Fruit fly (Drosophila melanogaster) whole organism, embryonic: Measurements from ENCODE around the gene CG32681.

Source experiments
- Bgb ChIP-seq: fragments of 200-800 bp; sonication (Bioruptor generic); IDR thresholded peaks from 2 replicates; pipeline ENCODE4 v1.3.6; 2022; ENCODE audit warnings: missing biosample characterization, missing genetic modification characterization; ENCODE audit not compliant: partially characterized antibody
- CG10543 ChIP-seq: fragments of 200-800 bp; sonication (Bioruptor generic); optimal IDR thresholded peaks from 3 replicates; lab custom pipeline; 2017; ENCODE audit warnings: missing biosample characterization, mild to moderate bottlenecking, missing genetic modification characterization, moderate library complexity
- CG11247 ChIP-seq: fragments of 200-800 bp; sonication (Bioruptor generic); IDR thresholded peaks from 2 replicates; pipeline ENCODE4 v1.3.6; 2022; ENCODE audit warnings: missing biosample characterization, missing genetic modification characterization
- CG11723 ChIP-seq: fragments of 200-800 bp; sonication (Bioruptor generic); optimal IDR thresholded peaks from 2 replicates; lab custom pipeline; 2017; ENCODE audit warnings: missing biosample characterization, mild to moderate bottlenecking, missing genetic modification characterization
- CG1233 ChIP-seq: fragments of 200-800 bp; sonication (Bioruptor generic); optimal IDR thresholded peaks from 4 replicates; lab custom pipeline; 2018; ENCODE audit warnings: missing biosample characterization, mild to moderate bottlenecking, missing genetic modification characterization
- CG12942 ChIP-seq: fragments of 200-800 bp; sonication (Bioruptor generic); optimal IDR thresholded peaks from 3 replicates; lab custom pipeline; 2016; ENCODE audit warnings: missing biosample characterization, missing genetic modification characterization
- CG13624 ChIP-seq: fragments of 200-800 bp; sonication (Bioruptor generic); optimal IDR thresholded peaks from 2 replicates; lab custom pipeline; 2016; ENCODE audit warnings: missing biosample characterization, missing genetic modification characterization
- CG13775 ChIP-seq: fragments of 200-800 bp; sonication (Bioruptor generic); optimal IDR thresholded peaks from 3 replicates; lab custom pipeline; 2017; ENCODE audit warnings: missing biosample characterization, mild to moderate bottlenecking, missing genetic modification characterization
- CG15479 ChIP-seq: fragments of 200-800 bp; sonication (Bioruptor generic); optimal IDR thresholded peaks from 3 replicates; lab custom pipeline; 2019; ENCODE audit warnings: missing biosample characterization, mild to moderate bottlenecking, missing genetic modification characterization, moderate library complexity
- CG1603 ChIP-seq: fragments of 200-800 bp; sonication (Bioruptor generic); optimal IDR thresholded peaks from 2 replicates; lab custom pipeline; 2019; ENCODE audit warnings: missing biosample characterization, mild to moderate bottlenecking, missing genetic modification characterization, moderate library complexity
- CG18262 ChIP-seq: fragments of 200-800 bp; optimal IDR thresholded peaks from 3 replicates; lab custom pipeline; 2019; ENCODE audit warnings: missing biosample characterization, mild to moderate bottlenecking, missing genetic modification characterization, moderate library complexity
- CG18764 ChIP-seq: fragments of 200-800 bp; sonication (Bioruptor generic); optimal IDR thresholded peaks from 3 replicates; lab custom pipeline; 2016; ENCODE audit warnings: missing biosample characterization, missing genetic modification characterization
- CG30403 ChIP-seq: fragments of 200-800 bp; sonication (Bioruptor generic); optimal IDR thresholded peaks from 3 replicates; lab custom pipeline; 2016; ENCODE audit warnings: missing biosample characterization, missing genetic modification characterization
- CG3281 ChIP-seq: fragments of 200-800 bp; sonication (Bioruptor generic); optimal IDR thresholded peaks from 3 replicates; lab custom pipeline; 2017; ENCODE audit warnings: missing biosample characterization, mild to moderate bottlenecking, missing genetic modification characterization
- CG4360 ChIP-seq: fragments of 200-800 bp; sonication (Bioruptor generic); IDR thresholded peaks from 2 replicates; pipeline ENCODE4 v1.3.6; 2022; ENCODE audit warnings: missing biosample characterization, missing genetic modification characterization
- CG4424 ChIP-seq: fragments of 200-800 bp; sonication (Bioruptor generic); optimal IDR thresholded peaks from 3 replicates; lab custom pipeline; 2016; ENCODE audit warnings: missing biosample characterization, missing genetic modification characterization
- CG8765 ChIP-seq: fragments of 200-800 bp; sonication (Bioruptor generic); IDR thresholded peaks from 2 replicates; pipeline ENCODE4 v1.3.6; 2022; ENCODE audit warnings: missing biosample characterization, missing genetic modification characterization
- CG9437 ChIP-seq: fragments of 200-800 bp; sonication (Bioruptor generic); optimal IDR thresholded peaks from 2 replicates; lab custom pipeline; 2018; ENCODE audit warnings: missing biosample characterization, mild to moderate bottlenecking, missing genetic modification characterization
- CG9727 ChIP-seq: fragments of 200-800 bp; sonication (Bioruptor generic); optimal IDR thresholded peaks from 3 replicates; lab custom pipeline; 2017; ENCODE audit warnings: missing biosample characterization, mild to moderate bottlenecking, missing genetic modification characterization
- CG9797 ChIP-seq: fragments of 200-800 bp; sonication (Bioruptor generic); optimal IDR thresholded peaks from 3 replicates; lab custom pipeline; 2018; ENCODE audit warnings: missing biosample characterization, mild to moderate bottlenecking, missing genetic modification characterization
- CG9817 ChIP-seq: fragments of 200-800 bp; sonication (Bioruptor generic); optimal IDR thresholded peaks from 2 replicates; lab custom pipeline; 2018; ENCODE audit warnings: missing biosample characterization, mild to moderate bottlenecking, missing genetic modification characterization, moderate library complexity
- CkIIα-i1 ChIP-seq: fragments of 200-800 bp; sonication (Bioruptor generic); IDR thresholded peaks from 2 replicates; pipeline ENCODE4 v1.3.6; 2022; ENCODE audit warnings: missing biosample characterization, missing genetic modification characterization
- CoRest ChIP-seq: fragments of 200-800 bp; sonication (Bioruptor generic); optimal IDR thresholded peaks from 3 replicates; lab custom pipeline; 2018; ENCODE audit warnings: missing biosample characterization, mild to moderate bottlenecking, missing genetic modification characterization, moderate library complexity
- E2f1 ChIP-seq: fragments of 200-800 bp; sonication (Bioruptor generic); IDR thresholded peaks from 2 replicates; pipeline ENCODE4 v1.3.6; 2022; ENCODE audit warnings: missing biosample characterization, missing genetic modification characterization
- HLHmδ ChIP-seq: fragments of 200-800 bp; sonication (Bioruptor generic); optimal IDR thresholded peaks from 2 replicates; lab custom pipeline; 2018; ENCODE audit warnings: missing biosample characterization, mild to moderate bottlenecking, missing genetic modification characterization, moderate library complexity
- Hand ChIP-seq: fragments of 200-800 bp; sonication (Bioruptor generic); optimal IDR thresholded peaks from 2 replicates; lab custom pipeline; 2017; ENCODE audit warnings: mild to moderate bottlenecking, missing biosample characterization, missing genetic modification reagents, missing genetic modification characterization
- Jarid2 ChIP-seq: fragments of 200-800 bp; sonication (Bioruptor generic); optimal IDR thresholded peaks from 3 replicates; lab custom pipeline; 2017; ENCODE audit warnings: mild to moderate bottlenecking, missing biosample characterization, missing genetic modification reagents, missing genetic modification characterization
- Max ChIP-seq: fragments of 200-800 bp; sonication (Bioruptor generic); optimal IDR thresholded peaks from 2 replicates; lab custom pipeline; 2016; ENCODE audit warnings: missing biosample characterization, mild to moderate bottlenecking, missing genetic modification characterization
- Meics ChIP-seq: fragments of 200-800 bp; sonication (Bioruptor generic); optimal IDR thresholded peaks from 2 replicates; lab custom pipeline; 2017; ENCODE audit warnings: missing biosample characterization, mild to moderate bottlenecking, missing genetic modification characterization
- NfI ChIP-seq: fragments of 200-800 bp; sonication (Bioruptor generic); optimal IDR thresholded peaks from 3 replicates; lab custom pipeline; 2018; ENCODE audit warnings: missing biosample characterization, mild to moderate bottlenecking, missing genetic modification characterization, moderate library complexity
- Oaz ChIP-seq: fragments of 200-800 bp; sonication (Bioruptor generic); IDR thresholded peaks from 2 replicates; pipeline ENCODE4 v1.3.6; 2022; ENCODE audit warnings: missing biosample characterization, missing genetic modification characterization
- Six4 ChIP-seq: fragments of 200-800 bp; sonication (Bioruptor generic); optimal IDR thresholded peaks from 2 replicates; lab custom pipeline; 2016; ENCODE audit warnings: missing biosample characterization, missing genetic modification characterization
- Tbp ChIP-seq: fragments of >200 bp; optimal IDR thresholded peaks from 2 replicates; lab custom pipeline; 2018; ENCODE audit warnings: missing biosample characterization, missing genetic modification characterization
- Usf ChIP-seq: fragments of 200-800 bp; sonication (Bioruptor generic); optimal IDR thresholded peaks from 2 replicates; lab custom pipeline; 2017; ENCODE audit warnings: missing genotype, missing biosample characterization, missing genetic modification characterization
- bigmax ChIP-seq: fragments of 200-800 bp; sonication (Bioruptor generic); optimal IDR thresholded peaks from 2 replicates; lab custom pipeline; 2018; ENCODE audit warnings: missing biosample characterization, mild to moderate bottlenecking, missing genetic modification characterization
- cg ChIP-seq: fragments of 200-800 bp; sonication (Bioruptor generic); optimal IDR thresholded peaks from 3 replicates; lab custom pipeline; 2019; ENCODE audit warnings: missing biosample characterization, mild to moderate bottlenecking, missing genetic modification characterization, moderate library complexity
- chn ChIP-seq: fragments of 200-800 bp; sonication (Bioruptor generic); optimal IDR thresholded peaks from 2 replicates; lab custom pipeline; 2016; ENCODE audit warnings: missing biosample characterization, missing genetic modification characterization
- dysf ChIP-seq: fragments of 200-800 bp; sonication (Bioruptor generic); IDR thresholded peaks from 3 replicates; pipeline ENCODE4 v1.3.6; 2022; ENCODE audit warnings: missing biosample characterization, missing genetic modification characterization
- eve ChIP-seq, 2 experiments: fragments of >200 bp; optimal IDR thresholded peaks; 2 replicates each; lab custom pipeline; 2017; ENCODE audit warnings: missing biosample characterization in 2 of 2, missing genetic modification characterization in 2 of 2
- exex ChIP-seq: fragments of 200-800 bp; sonication (Bioruptor generic); optimal IDR thresholded peaks from 4 replicates; lab custom pipeline; 2018; ENCODE audit warnings: missing biosample characterization, mild to moderate bottlenecking, missing genetic modification characterization, moderate library complexity
- eyg ChIP-seq: fragments of 200-800 bp; sonication (Bioruptor generic); optimal IDR thresholded peaks from 3 replicates; lab custom pipeline; 2016; ENCODE audit warnings: missing biosample characterization, missing genetic modification characterization
- fd64A ChIP-seq: fragments of 200-800 bp; sonication (Bioruptor generic); optimal IDR thresholded peaks from 3 replicates; lab custom pipeline; 2018; ENCODE audit warnings: missing biosample characterization, mild to moderate bottlenecking, missing genetic modification characterization
- ftz-f1 ChIP-seq: fragments of 200-800 bp; sonication (Bioruptor generic); optimal IDR thresholded peaks from 2 replicates; lab custom pipeline; 2016; ENCODE audit warnings: missing biosample characterization, missing genetic modification characterization
- luna ChIP-seq: fragments of 200-800 bp; sonication (Bioruptor generic); optimal IDR thresholded peaks from 2 replicates; lab custom pipeline; 2016; ENCODE audit warnings: missing biosample characterization, missing genetic modification characterization
- onecut ChIP-seq: fragments of 200-800 bp; sonication (Bioruptor generic); IDR thresholded peaks from 2 replicates; pipeline ENCODE4 v1.3.6; 2022; ENCODE audit warnings: missing biosample characterization, missing genetic modification characterization
- otp ChIP-seq: fragments of 200-800 bp; sonication (Bioruptor generic); IDR thresholded peaks from 3 replicates; pipeline ENCODE4, ENCODE4 v1.3.6; 2022; ENCODE audit warnings: missing biosample characterization, missing genetic modification characterization
- rib ChIP-seq: fragments of 200-800 bp; sonication (Bioruptor generic); IDR thresholded peaks from 2 replicates; pipeline ENCODE4 v1.3.6; 2022; ENCODE audit warnings: missing biosample characterization, missing genetic modification characterization
- salm ChIP-seq: fragments of 200-800 bp; sonication (Bioruptor generic); optimal IDR thresholded peaks from 2 replicates; lab custom pipeline; 2018; ENCODE audit warnings: missing biosample characterization, mild to moderate bottlenecking, missing genetic modification characterization
- slou ChIP-seq: fragments of 200-800 bp; sonication (Bioruptor generic); optimal IDR thresholded peaks from 3 replicates; lab custom pipeline; 2016; ENCODE audit warnings: missing biosample characterization, missing genetic modification characterization
- sug ChIP-seq: fragments of 200-800 bp; optimal IDR thresholded peaks from 2 replicates; lab custom pipeline; 2019; ENCODE audit warnings: missing biosample characterization, mild to moderate bottlenecking, missing genetic modification characterization, moderate library complexity
- vvl ChIP-seq: fragments of 200-800 bp; sonication (Bioruptor generic); IDR thresholded peaks from 2 replicates; pipeline ENCODE4 v1.3.6; 2022; ENCODE audit warnings: missing biosample characterization, missing genetic modification characterization
- yki ChIP-seq: fragments of >200 bp; optimal IDR thresholded peaks from 3 replicates; lab custom pipeline; 2018

CG32681 gene

dm6 chrX:10329659-10330289 lies 51.4 kb downstream of the CG32681 start, which contains the start of gene Gip (continued):
- no peak for TF ChIP-seq dysf
- peak; percentile 76 for TF ChIP-seq Jarid2 (GFP tag; lab: Kevin White, UChicago)
- TF ChIP-seq CG4424 (GFP tag; lab: Kevin White, UChicago): no peak
- TF ChIP-seq onecut (GFP tag; lab: Robert Waterston, UW): no peak
- TF ChIP-seq fd64A: no peak
- no peak for TF ChIP-seq yki (lab: Kevin White, UChicago)
- TF ChIP-seq eyg (GFP tag; lab: Kevin White, UChicago): no peak
- TF ChIP-seq CG18262 (tag; lab: Kevin White, UChicago): no peak
- no peak for TF ChIP-seq slou (GFP tag; lab: Kevin White, UChicago)
- no peak for TF ChIP-seq Tbp (GFP tag; lab: Kevin White, UChicago)
- TF ChIP-seq CG1233 (GFP tag; lab: Kevin White, UChicago): no peak
- TF ChIP-seq HLHmδ (GFP tag; lab: Kevin White, UChicago): no peak
- no peak for TF ChIP-seq CG30403 (GFP tag; lab: Kevin White, UChicago)
- TF ChIP-seq CG18764 (GFP tag; lab: Kevin White, UChicago): no peak
- TF ChIP-seq CG9727: no peak
- no peak for TF ChIP-seq CoRest (tag; lab: Kevin White, UChicago)
- peak; percentile 31 for TF ChIP-seq CG10543 (GFP tag; lab: Kevin White, UChicago)
- TF ChIP-seq CG11723 (GFP tag; lab: Kevin White, UChicago): no peak
- no peak for TF ChIP-seq bigmax
- TF ChIP-seq CG9797 (GFP tag; lab: Kevin White, UChicago): no peak
- TF ChIP-seq vvl (GFP tag; lab: Robert Waterston, UW): no peak
- no peak for TF ChIP-seq CG12942
- no peak for TF ChIP-seq Usf
- TF ChIP-seq otp (GFP tag; lab: Robert Waterston, UW): no peak
- no peak for TF ChIP-seq Six4 (GFP tag; lab: Kevin White, UChicago)
- TF ChIP-seq CG9437 (GFP tag; lab: Kevin White, UChicago): no peak
- TF ChIP-seq CG3281 (GFP tag; lab: Kevin White, UChicago): peak; percentile 13
- no peak for TF ChIP-seq CG8765
- no peak for TF ChIP-seq E2f1 (GFP tag; lab: Robert Waterston, UW)
- TF ChIP-seq CG9817 (tag; lab: Kevin White, UChicago): no peak
- peak; percentile 19 for TF ChIP-seq exex
- no peak for TF ChIP-seq CG13624
- peak; percentile 55 for TF ChIP-seq ftz-f1
- no peak for TF ChIP-seq NfI (GFP tag; lab: Kevin White, UChicago)
- no peak for TF ChIP-seq rib (GFP tag; lab: Robert Waterston, UW)
- TF ChIP-seq Max (GFP tag; lab: Kevin White, UChicago): no peak
- TF ChIP-seq CG13775 (GFP tag; lab: Kevin White, UChicago): no peak
- no peak for TF ChIP-seq eve (GFP tag; optimal IDR thresholded peaks at IDR 0.05; lab: Kevin White, UChicago)
- TF ChIP-seq sug (tag; lab: Kevin White, UChicago): peak; percentile 87
- no peak for TF ChIP-seq Oaz (GFP tag; lab: Robert Waterston, UW)
- TF ChIP-seq CG1603: no peak
- TF ChIP-seq CkIIα-i1 (GFP tag; lab: Robert Waterston, UW): no peak
- no peak for TF ChIP-seq Hand
- TF ChIP-seq CG15479 (GFP tag; lab: Kevin White, UChicago): no peak
- no peak for TF ChIP-seq luna (GFP tag; lab: Kevin White, UChicago)
- no peak for TF ChIP-seq chn (GFP tag; lab: Kevin White, UChicago)
- no peak for TF ChIP-seq CG11247
- no peak for TF ChIP-seq CG4360 (GFP tag; lab: Robert Waterston, UW)
- TF ChIP-seq cg (GFP tag; lab: Kevin White, UChicago): no peak
- TF ChIP-seq salm (tag; lab: Kevin White, UChicago): no peak
- TF ChIP-seq Meics (GFP tag; lab: Kevin White, UChicago): no peak
- TF ChIP-seq Bgb (GFP tag; lab: Robert Waterston, UW): no peak
